Fruit fly (Drosophila melanogaster) whole organism, embryonic: ENCODE data around the gene CG18577.

ENCODE experiments used
- Aef1 ChIP-seq: fragments of 200-800 bp; sonication (Bioruptor generic); IDR thresholded peaks from 3 replicates; pipeline ENCODE4 v1.3.6; 2022; ENCODE audit warnings: missing biosample characterization, missing genetic modification characterization
- Atf3 ChIP-seq: fragments of 200-800 bp; sonication (Bioruptor generic); optimal IDR thresholded peaks from 3 replicates; lab custom pipeline; 2016; ENCODE audit warnings: missing biosample characterization, missing genetic modification characterization
- CG10431 ChIP-seq: fragments of 200-800 bp; sonication (Bioruptor generic); optimal IDR thresholded peaks from 3 replicates; lab custom pipeline; 2018; ENCODE audit warnings: missing biosample characterization, mild to moderate bottlenecking, missing genetic modification characterization
- CG12744 ChIP-seq: fragments of 200-800 bp; sonication (Bioruptor generic); optimal IDR thresholded peaks from 2 replicates; lab custom pipeline; 2016; ENCODE audit warnings: missing biosample characterization, missing genetic modification characterization
- CG12769 ChIP-seq: fragments of 200-800 bp; sonication (Bioruptor generic); optimal IDR thresholded peaks from 2 replicates; lab custom pipeline; 2019; ENCODE audit warnings: missing biosample characterization, mild to moderate bottlenecking, missing genetic modification characterization, moderate library complexity
- CG14050 ChIP-seq: fragments of 200-800 bp; sonication (Bioruptor generic); IDR thresholded peaks from 3 replicates; pipeline ENCODE4 v1.3.6; 2022; ENCODE audit warnings: missing biosample characterization, missing genetic modification characterization
- CG15269 ChIP-seq: fragments of 200-800 bp; sonication (Bioruptor generic); optimal IDR thresholded peaks from 2 replicates; lab custom pipeline; 2018; ENCODE audit warnings: missing biosample characterization, mild to moderate bottlenecking, missing genetic modification characterization, moderate library complexity
- CG1603 ChIP-seq: fragments of 200-800 bp; sonication (Bioruptor generic); optimal IDR thresholded peaks from 2 replicates; lab custom pipeline; 2019; ENCODE audit warnings: missing biosample characterization, mild to moderate bottlenecking, missing genetic modification characterization, moderate library complexity
- CG17359 ChIP-seq: fragments of 200-800 bp; sonication (Bioruptor generic); optimal IDR thresholded peaks from 3 replicates; lab custom pipeline; 2018; ENCODE audit warnings: missing biosample characterization, mild to moderate bottlenecking, missing genetic modification characterization, moderate library complexity
- CG17612 ChIP-seq: fragments of 200-800 bp; sonication (Bioruptor generic); IDR thresholded peaks from 2 replicates; pipeline ENCODE4 v1.3.6; 2022; ENCODE audit warnings: missing biosample characterization, missing genetic modification characterization
- CG18476 ChIP-seq: fragments of 200-800 bp; sonication (Bioruptor generic); optimal IDR thresholded peaks from 2 replicates; lab custom pipeline; 2016; ENCODE audit warnings: missing biosample characterization, mild to moderate bottlenecking, missing genetic modification characterization
- CG3407 ChIP-seq: fragments of 200-800 bp; sonication (Bioruptor generic); optimal IDR thresholded peaks from 2 replicates; lab custom pipeline; 2018; ENCODE audit warnings: missing biosample characterization, mild to moderate bottlenecking, missing genetic modification characterization
- CG4404 ChIP-seq: fragments of 200-800 bp; sonication (Bioruptor generic); IDR thresholded peaks from 2 replicates; pipeline ENCODE4 v1.3.6; 2022; ENCODE audit warnings: missing biosample characterization, missing genetic modification characterization
- CG7839 ChIP-seq: fragments of 200-800 bp; sonication (Bioruptor generic); optimal IDR thresholded peaks from 3 replicates; lab custom pipeline; 2018; ENCODE audit warnings: missing biosample characterization, mild to moderate bottlenecking, missing genetic modification characterization, moderate library complexity
- CG8290 ChIP-seq, 3 experiments: fragments of 200-800 bp; sonication (Bioruptor generic); optimal IDR thresholded peaks; 2 replicates each; lab custom pipeline; 2016 to 2019; ENCODE audit warnings: missing biosample characterization in 3 of 3, missing genetic modification characterization in 3 of 3, mild to moderate bottlenecking in 2 of 3, moderate library complexity in 1 of 3
- CG8388 ChIP-seq: fragments of 200-800 bp; sonication (Bioruptor generic); optimal IDR thresholded peaks from 2 replicates; lab custom pipeline; 2019; ENCODE audit warnings: missing biosample characterization, mild to moderate bottlenecking, missing genetic modification characterization, moderate library complexity
- CG9876 ChIP-seq: fragments of 200-800 bp; sonication (Bioruptor generic); optimal IDR thresholded peaks from 2 replicates; lab custom pipeline; 2016; ENCODE audit warnings: missing biosample characterization, missing genetic modification characterization
- Elba2 ChIP-seq: fragments of 200-800 bp; sonication (Bioruptor generic); optimal IDR thresholded peaks from 3 replicates; lab custom pipeline; 2016; ENCODE audit warnings: missing biosample characterization, missing genetic modification characterization
- HLH3B ChIP-seq: fragments of 200-800 bp; sonication (Bioruptor generic); IDR thresholded peaks from 2 replicates; pipeline ENCODE4 v1.3.6; 2022; ENCODE audit warnings: missing biosample characterization, missing genetic modification characterization
- Hmx ChIP-seq: fragments of 200-800 bp; sonication (Bioruptor generic); optimal IDR thresholded peaks from 2 replicates; lab custom pipeline; 2016; ENCODE audit warnings: missing biosample characterization, missing genetic modification characterization
- Jarid2 ChIP-seq: fragments of 200-800 bp; sonication (Bioruptor generic); optimal IDR thresholded peaks from 3 replicates; lab custom pipeline; 2017; ENCODE audit warnings: mild to moderate bottlenecking, missing biosample characterization, missing genetic modification reagents, missing genetic modification characterization
- Lhr ChIP-seq: fragments of 200-800 bp; sonication (Bioruptor generic); optimal IDR thresholded peaks from 3 replicates; lab custom pipeline; 2017; ENCODE audit warnings: mild to moderate bottlenecking, missing biosample characterization, missing genetic modification reagents, missing genetic modification characterization
- Mes4 ChIP-seq: fragments of 200-800 bp; sonication (Bioruptor generic); optimal IDR thresholded peaks from 2 replicates; lab custom pipeline; 2016; ENCODE audit warnings: missing biosample characterization, missing genetic modification characterization
- NFAT ChIP-seq: fragments of 200-800 bp; sonication (Bioruptor generic); IDR thresholded peaks from 2 replicates; pipeline ENCODE4 v1.3.6; 2022; ENCODE audit warnings: missing biosample characterization, missing genetic modification characterization
- Neu2 ChIP-seq: fragments of 200-800 bp; sonication (Bioruptor generic); optimal IDR thresholded peaks from 3 replicates; lab custom pipeline; 2016; ENCODE audit warnings: missing biosample characterization, missing genetic modification characterization, borderline replicate concordance
- Oaz ChIP-seq: fragments of 200-800 bp; sonication (Bioruptor generic); IDR thresholded peaks from 2 replicates; pipeline ENCODE4 v1.3.6; 2022; ENCODE audit warnings: missing biosample characterization, missing genetic modification characterization
- Optix ChIP-seq: fragments of 200-800 bp; sonication (Bioruptor generic); IDR thresholded peaks from 3 replicates; pipeline ENCODE4 v1.3.6; 2022; ENCODE audit warnings: missing biosample characterization, missing genetic modification characterization
- Pdp1 ChIP-seq, 2 experiments: fragments of 200-800 bp; sonication (Bioruptor generic); optimal IDR thresholded peaks; 3 replicates each; lab custom pipeline; 2016; ENCODE audit warnings: missing biosample characterization in 2 of 2, missing genetic modification characterization in 2 of 2, mild to moderate bottlenecking in 1 of 2, moderate library complexity in 1 of 2
- Poxn ChIP-seq: fragments of 200-800 bp; sonication (Bioruptor generic); IDR thresholded peaks from 2 replicates; pipeline ENCODE4 v1.3.6; 2022; ENCODE audit warnings: missing biosample characterization, missing genetic modification characterization
- Spps ChIP-seq: fragments of 200-800 bp; sonication (Bioruptor generic); optimal IDR thresholded peaks from 2 replicates; lab custom pipeline; 2018; ENCODE audit warnings: missing biosample characterization, mild to moderate bottlenecking, missing genetic modification characterization
- TFAM ChIP-seq: fragments of 200-800 bp; sonication (Bioruptor generic); optimal IDR thresholded peaks from 2 replicates; lab custom pipeline; 2017; ENCODE audit warnings: missing biosample characterization, missing genetic modification characterization, inconsistent platforms
- Trl ChIP-seq, 3 experiments: fragments of >200 bp in 2 of 3; fragments of 200-800 bp in 1 of 3; sonication (Bioruptor generic) in 1 of 3; optimal IDR thresholded peaks; 2 replicates in 1 of 3; 3 replicates in 2 of 3; lab custom pipeline; 2016 to 2017; ENCODE audit warnings: missing biosample characterization in 1 of 3, missing genetic modification characterization in 1 of 3
- Xrp1 ChIP-seq: fragments of 200-800 bp; sonication (Bioruptor generic); IDR thresholded peaks from 2 replicates; pipeline ENCODE4 v1.3.6; 2022; ENCODE audit warnings: missing biosample characterization, missing genetic modification characterization
- ab ChIP-seq: fragments of 200-800 bp; sonication (Bioruptor generic); optimal IDR thresholded peaks from 2 replicates; lab custom pipeline; 2016; ENCODE audit warnings: missing biosample characterization, missing genetic modification characterization
- bigmax ChIP-seq: fragments of 200-800 bp; sonication (Bioruptor generic); optimal IDR thresholded peaks from 2 replicates; lab custom pipeline; 2018; ENCODE audit warnings: missing biosample characterization, mild to moderate bottlenecking, missing genetic modification characterization
- caup ChIP-seq: fragments of 200-800 bp; sonication (Bioruptor generic); optimal IDR thresholded peaks from 3 replicates; lab custom pipeline; 2017; ENCODE audit warnings: missing biosample characterization, mild to moderate bottlenecking, missing genetic modification characterization, moderate library complexity; ENCODE audit not compliant: severe bottlenecking
- chm ChIP-seq: fragments of 200-800 bp; sonication (Bioruptor generic); IDR thresholded peaks from 2 replicates; pipeline ENCODE4 v1.3.6; 2022; ENCODE audit warnings: missing biosample characterization, missing genetic modification characterization
- dm ChIP-seq: fragments of 200-800 bp; sonication (Bioruptor generic); optimal IDR thresholded peaks from 3 replicates; lab custom pipeline; 2016; ENCODE audit warnings: missing biosample characterization, missing genetic modification characterization
- en ChIP-seq: fragments of 200-800 bp; sonication (Bioruptor generic); optimal IDR thresholded peaks from 2 replicates; lab custom pipeline; 2016; ENCODE audit warnings: missing biosample characterization, missing genetic modification characterization
- ewg ChIP-seq: fragments of 200-800 bp; sonication (Bioruptor generic); optimal IDR thresholded peaks from 3 replicates; lab custom pipeline; 2017; ENCODE audit warnings: mild to moderate bottlenecking, missing biosample characterization, missing genetic modification reagents, missing genetic modification characterization
- fu2 ChIP-seq: fragments of 200-800 bp; sonication (Bioruptor generic); optimal IDR thresholded peaks from 2 replicates; lab custom pipeline; 2016; ENCODE audit warnings: missing biosample characterization, missing genetic modification characterization
- gcm ChIP-seq: fragments of 200-800 bp; sonication (Bioruptor generic); optimal IDR thresholded peaks from 2 replicates; lab custom pipeline; 2019; ENCODE audit warnings: missing biosample characterization, mild to moderate bottlenecking, missing genetic modification characterization, moderate library complexity
- insv ChIP-seq, 2 experiments: fragments of 200-800 bp; sonication (Bioruptor generic); optimal IDR thresholded peaks; 3 replicates each; lab custom pipeline; 2016 to 2018; ENCODE audit warnings: missing biosample characterization in 2 of 2, missing genetic modification characterization in 2 of 2
- jing ChIP-seq: fragments of 200-800 bp; sonication (Bioruptor generic); optimal IDR thresholded peaks from 2 replicates; lab custom pipeline; 2018; ENCODE audit warnings: missing biosample characterization, mild to moderate bottlenecking, missing genetic modification characterization
- otp ChIP-seq: fragments of 200-800 bp; sonication (Bioruptor generic); IDR thresholded peaks from 3 replicates; pipeline ENCODE4, ENCODE4 v1.3.6; 2022; ENCODE audit warnings: missing biosample characterization, missing genetic modification characterization
- repo ChIP-seq: fragments of 200-800 bp; sonication (Bioruptor generic); optimal IDR thresholded peaks from 2 replicates; lab custom pipeline; 2016; ENCODE audit warnings: missing biosample characterization, missing genetic modification characterization
- sc ChIP-seq, 3 experiments: fragments of >200 bp in 2 of 3; fragments of 200-800 bp in 1 of 3; sonication (Bioruptor generic) in 1 of 3; optimal IDR thresholded peaks; 2 replicates in 2 of 3; 3 replicates in 1 of 3; lab custom pipeline; 2017; ENCODE audit warnings: mild to moderate bottlenecking in 1 of 3, missing biosample characterization in 1 of 3, missing genetic modification characterization in 1 of 3, missing genetic modification reagents in 1 of 3
- toy ChIP-seq: fragments of 200-800 bp; sonication (Bioruptor generic); IDR thresholded peaks from 2 replicates; pipeline ENCODE4 v1.3.6; 2022; ENCODE audit warnings: missing biosample characterization, missing genetic modification characterization
- trh ChIP-seq: fragments of 200-800 bp; sonication (Bioruptor generic); optimal IDR thresholded peaks from 2 replicates; lab custom pipeline; 2016; ENCODE audit warnings: missing biosample characterization, missing genetic modification characterization

The CG18577 gene

dm6 chr3R:11172460-11173168, 23.3 kb upstream of the CG18577 start, which contains the start of gene Ugt35A1 (continued):
- TF ChIP-seq Aef1 (GFP tag; lab: Robert Waterston, UW) = no peak
- TF ChIP-seq caup = no peak
- TF ChIP-seq Poxn (GFP tag; lab: Robert Waterston, UW) = no peak
- TF ChIP-seq Oaz = no peak
- TF ChIP-seq CG17359 (tag; lab: Kevin White, UChicago) = no peak
- no peak for TF ChIP-seq ewg (GFP tag; lab: Kevin White, UChicago)
- peak; percentile 67 to 75 for TF ChIP-seq Trl (optimal IDR thresholded peaks at IDR 0.05; lab: Kevin White, UChicago)
- no peak for TF ChIP-seq Trl (GFP tag; optimal IDR thresholded peaks at IDR 0.05; lab: Kevin White, UChicago)
- no peak for TF ChIP-seq Xrp1
- no peak for TF ChIP-seq CG15269 (tag; lab: Kevin White, UChicago)
- no peak for TF ChIP-seq CG10431 (GFP tag; lab: Kevin White, UChicago)
- TF ChIP-seq CG7839 (tag; lab: Kevin White, UChicago) = no peak
- no peak for TF ChIP-seq Spps (tag; lab: Kevin White, UChicago)
- TF ChIP-seq HLH3B (GFP tag; lab: Robert Waterston, UW) = no peak
- no peak for TF ChIP-seq NFAT (GFP tag; lab: Robert Waterston, UW)
- no peak for TF ChIP-seq Mes4
- TF ChIP-seq otp (GFP tag; lab: Robert Waterston, UW) = 0 out of 3 replicates have a peak, but pooled peaks have one; percentile 12
- TF ChIP-seq Hmx (GFP tag; lab: Kevin White, UChicago) = no peak
- no peak for TF ChIP-seq Lhr
- no peak for TF ChIP-seq CG12744 (GFP tag; lab: Kevin White, UChicago)
- no peak for TF ChIP-seq CG12769 (tag; lab: Kevin White, UChicago)
- TF ChIP-seq CG9876 = no peak
- TF ChIP-seq gcm (GFP tag; lab: Kevin White, UChicago) = no peak
- TF ChIP-seq CG8290 (GFP tag; optimal IDR thresholded peaks at IDR 0.05; lab: Kevin White, UChicago) = no peak
- TF ChIP-seq CG8290 (tag; optimal IDR thresholded peaks at IDR 0.05; lab: Kevin White, UChicago) = no peak
- no peak for TF ChIP-seq sc (optimal IDR thresholded peaks at IDR 0.05; lab: Kevin White, UChicago)
- TF ChIP-seq sc (GFP tag; optimal IDR thresholded peaks at IDR 0.05; lab: Kevin White, UChicago) = no peak
- TF ChIP-seq fu2 (GFP tag; lab: Kevin White, UChicago) = no peak
- TF ChIP-seq dm (GFP tag; lab: Kevin White, UChicago) = no peak
- no peak for TF ChIP-seq Atf3 (GFP tag; lab: Kevin White, UChicago)
- TF ChIP-seq trh (GFP tag; lab: Kevin White, UChicago) = no peak
- TF ChIP-seq CG8388 = no peak
- no peak for TF ChIP-seq CG14050 (GFP tag; lab: Robert Waterston, UW)
- TF ChIP-seq bigmax (GFP tag; lab: Kevin White, UChicago) = no peak
- peak in 1 of 2 experiments; percentile 92 for TF ChIP-seq Pdp1 (GFP tag; optimal IDR thresholded peaks at IDR 0.05; lab: Kevin White, UChicago)
- no peak for TF ChIP-seq CG1603
- no peak for TF ChIP-seq en
- TF ChIP-seq CG4404 (GFP tag; lab: Robert Waterston, UW) = no peak
- no peak for TF ChIP-seq repo
- TF ChIP-seq Elba2 (GFP tag; lab: Kevin White, UChicago) = no peak
- TF ChIP-seq chm = no peak
- no peak for TF ChIP-seq jing (GFP tag; lab: Kevin White, UChicago)
- TF ChIP-seq Jarid2 (GFP tag; lab: Kevin White, UChicago) = peak; percentile 71
- TF ChIP-seq ab = no peak
- TF ChIP-seq Optix (GFP tag; lab: Robert Waterston, UW) = no peak
- TF ChIP-seq CG18476 (GFP tag; lab: Kevin White, UChicago) = no peak
- no peak for TF ChIP-seq CG3407 (GFP tag; lab: Kevin White, UChicago)
- no peak for TF ChIP-seq toy (GFP tag; lab: Robert Waterston, UW)
- no peak for TF ChIP-seq insv (GFP tag; optimal IDR thresholded peaks at IDR 0.05; lab: Kevin White, UChicago)
- TF ChIP-seq TFAM (GFP tag; lab: Kevin White, UChicago) = no peak
- no peak for TF ChIP-seq Neu2 (GFP tag; lab: Kevin White, UChicago)
- TF ChIP-seq CG17612 (GFP tag; lab: Robert Waterston, UW) = no peak
